Worm (Caenorhabditis elegans) whole organism, L1 larva: ENCODE measurements around the gene T16G1.3.
A peak's percentile ranks its signal among the peaks of the same experiment; 100 is the strongest.

Source experiments
- C04F5.9 ChIP-seq: sonication (generic microtip); optimal IDR thresholded peaks from 2 replicates; lab custom pipeline; 2016; ENCODE audit warnings: missing genetic modification characterization, missing compliant biosample characterization
- aha-1 ChIP-seq: fragments of 150-350 bp; optimal IDR thresholded peaks from 2 replicates; lab custom pipeline; 2014; ENCODE audit warnings: missing biosample characterization, missing genetic modification characterization
- alr-1 ChIP-seq: fragments of 200-800 bp; sonication (Bioruptor generic); optimal IDR thresholded peaks from 2 replicates; lab custom pipeline; 2018; ENCODE audit warnings: borderline replicate concordance, mild to moderate bottlenecking, missing genetic modification characterization, missing compliant biosample characterization
- ceh-82 ChIP-seq, 3 experiments: fragments of 150-350 bp in 1 of 3; sonication (generic microtip) in 2 of 3; optimal IDR thresholded peaks; 2 replicates each; lab custom pipeline; 2014 to 2017; ENCODE audit warnings: missing biosample characterization in 3 of 3, missing genetic modification characterization in 3 of 3
- ces-1 ChIP-seq: fragments of 150-350 bp; optimal IDR thresholded peaks from 2 replicates; lab custom pipeline; 2014; ENCODE audit warnings: missing biosample characterization, missing genetic modification reagents, missing genetic modification characterization
- dsc-1 ChIP-seq: sonication (generic microtip); optimal IDR thresholded peaks from 2 replicates; lab custom pipeline; 2016; ENCODE audit warnings: mild to moderate bottlenecking, missing genetic modification characterization, missing compliant biosample characterization
- efl-1 ChIP-seq, 4 experiments: fragments of 150-350 bp; optimal IDR thresholded peaks in 3 of 4; peaks in 1 of 4; 1 replicate in 1 of 4; 2 replicates in 3 of 4; lab custom pipeline; 2014; ENCODE audit warnings: missing biosample characterization in 2 of 4, missing genetic modification characterization in 2 of 4, missing genetic modification reagents in 2 of 4
- egl-13 ChIP-seq: sonication (generic microtip); optimal IDR thresholded peaks from 2 replicates; lab custom pipeline; 2016; ENCODE audit warnings: missing genotype, missing genetic modification reagents, missing genetic modification characterization, missing compliant biosample characterization
- elt-2 ChIP-seq: sonication (generic microtip); optimal IDR thresholded peaks from 2 replicates; lab custom pipeline; 2016; ENCODE audit warnings: missing genetic modification characterization, mild to moderate bottlenecking, inconsistent platforms, missing compliant biosample characterization, missing genetic modification reagents
- elt-3 ChIP-seq, 6 experiments: fragments of 150-350 bp in 1 of 6; sonication (generic microtip); optimal IDR thresholded peaks; 2 replicates each; lab custom pipeline; 2017 to 2018; ENCODE audit warnings: missing biosample characterization in 6 of 6, missing genetic modification characterization in 6 of 6, inconsistent platforms in 1 of 6
- ets-5 ChIP-seq: fragments of 200-800 bp; sonication (Bioruptor generic); IDR thresholded peaks from 2 replicates; pipeline ENCODE4 v1.3.6; 2022; ENCODE audit warnings: missing genetic modification characterization, missing compliant biosample characterization
- fkh-10 ChIP-seq: sonication (generic microtip); optimal IDR thresholded peaks from 2 replicates; lab custom pipeline; 2017; ENCODE audit warnings: missing biosample characterization, missing genetic modification reagents, missing genetic modification characterization
- fkh-8 ChIP-seq: sonication (generic microtip); optimal IDR thresholded peaks from 2 replicates; lab custom pipeline; 2016; ENCODE audit warnings: mild to moderate bottlenecking, missing genetic modification characterization, missing compliant biosample characterization
- hlh-17 ChIP-seq: fragments of 200-800 bp; sonication (Bioruptor generic); optimal IDR thresholded peaks from 2 replicates; lab custom pipeline; 2018; ENCODE audit warnings: missing genetic modification characterization, mild to moderate bottlenecking, missing compliant biosample characterization, moderate library complexity, borderline replicate concordance
- hlh-4 ChIP-seq: sonication (generic microtip); optimal IDR thresholded peaks from 2 replicates; lab custom pipeline; 2016; ENCODE audit warnings: mild to moderate bottlenecking, missing genetic modification characterization, missing compliant biosample characterization
- hpl-2 ChIP-seq: fragments of 150-350 bp; optimal IDR thresholded peaks from 2 replicates; lab custom pipeline; 2014; ENCODE audit warnings: missing biosample characterization, missing genetic modification reagents, missing genetic modification characterization
- isw-1 ChIP-seq: fragments of 200-800 bp; sonication (Bioruptor generic); IDR thresholded peaks from 2 replicates; pipeline ENCODE4 v1.3.6; 2022; ENCODE audit warnings: missing genetic modification characterization, missing compliant biosample characterization
- jun-1 ChIP-seq: fragments of 150-350 bp; optimal IDR thresholded peaks from 2 replicates; lab custom pipeline; 2014; ENCODE audit warnings: missing biosample characterization, missing genetic modification reagents, missing genetic modification characterization
- lin-13 ChIP-seq: fragments of 150-350 bp; optimal IDR thresholded peaks from 2 replicates; lab custom pipeline; 2014; ENCODE audit warnings: missing biosample characterization, missing genetic modification reagents, missing genetic modification characterization
- lir-3 ChIP-seq: sonication (generic microtip); optimal IDR thresholded peaks from 2 replicates; lab custom pipeline; 2016; ENCODE audit warnings: mild to moderate bottlenecking, missing genetic modification characterization, moderate library complexity, missing compliant biosample characterization; ENCODE audit not compliant: poor library complexity
- lsy-2 ChIP-seq, 2 experiments: fragments of 150-350 bp; optimal IDR thresholded peaks; 2 replicates each; lab custom pipeline; 2014; ENCODE audit warnings: missing biosample characterization in 2 of 2, missing genetic modification characterization in 2 of 2
- mab-9 ChIP-seq: fragments of 200-800 bp; sonication (Bioruptor generic); IDR thresholded peaks from 2 replicates; pipeline ENCODE4 v1.3.6; 2022; ENCODE audit warnings: missing genetic modification reagents, missing genetic modification characterization, missing compliant biosample characterization
- nhr-12 ChIP-seq: sonication (generic microtip); optimal IDR thresholded peaks from 2 replicates; lab custom pipeline; 2017; ENCODE audit warnings: missing biosample characterization, missing genetic modification characterization
- nhr-20 ChIP-seq: sonication (generic microtip); optimal IDR thresholded peaks from 2 replicates; lab custom pipeline; 2016; ENCODE audit warnings: mild to moderate bottlenecking, missing genetic modification characterization, missing compliant biosample characterization
- nhr-237 ChIP-seq: fragments of 150-350 bp; optimal IDR thresholded peaks from 2 replicates; lab custom pipeline; 2014; ENCODE audit warnings: missing biosample characterization, missing genetic modification characterization
- nhr-71 ChIP-seq: sonication (generic microtip); optimal IDR thresholded peaks from 2 replicates; lab custom pipeline; 2016; ENCODE audit warnings: mild to moderate bottlenecking, missing genetic modification characterization, moderate library complexity, missing compliant biosample characterization
- nhr-76 ChIP-seq: sonication (generic microtip); optimal IDR thresholded peaks from 2 replicates; lab custom pipeline; 2017; ENCODE audit warnings: missing biosample characterization, missing genetic modification characterization
- nhr-84 ChIP-seq: sonication (generic microtip); optimal IDR thresholded peaks from 2 replicates; lab custom pipeline; 2017; ENCODE audit warnings: missing biosample characterization, missing genetic modification characterization
- pag-3 ChIP-seq: sonication (generic microtip); optimal IDR thresholded peaks from 2 replicates; lab custom pipeline; 2017; ENCODE audit warnings: missing genetic modification characterization, mild to moderate bottlenecking, missing compliant biosample characterization, antibody characterized with exemption, borderline replicate concordance; ENCODE audit not compliant: insufficient read depth
- pax-3 ChIP-seq: fragments of 200-800 bp; sonication (Bioruptor generic); optimal IDR thresholded peaks from 2 replicates; lab custom pipeline; 2018; ENCODE audit warnings: mild to moderate bottlenecking, missing genetic modification characterization, moderate library complexity, missing compliant biosample characterization
- pqm-1 ChIP-seq: sonication (generic microtip); optimal IDR thresholded peaks from 3 replicates; lab custom pipeline; 2017; ENCODE audit warnings: missing biosample characterization, missing genetic modification characterization
- rnt-1 ChIP-seq: sonication (generic microtip); optimal IDR thresholded peaks from 2 replicates; lab custom pipeline; 2016; ENCODE audit warnings: mild to moderate bottlenecking, missing genetic modification characterization, moderate library complexity, missing compliant biosample characterization
- skn-1 ChIP-seq: fragments of 150-350 bp; optimal IDR thresholded peaks from 2 replicates; lab custom pipeline; 2014; ENCODE audit warnings: missing biosample characterization, missing genetic modification characterization
- sptf-1 ChIP-seq: fragments of 150-350 bp; optimal IDR thresholded peaks from 2 replicates; lab custom pipeline; 2014; ENCODE audit warnings: missing biosample characterization, missing genetic modification characterization
- tbx-2 ChIP-seq: sonication (generic microtip); optimal IDR thresholded peaks from 2 replicates; lab custom pipeline; 2016; ENCODE audit warnings: missing genetic modification characterization, missing compliant biosample characterization
- unc-130 ChIP-seq: fragments of 150-350 bp; optimal IDR thresholded peaks from 2 replicates; lab custom pipeline; 2017; ENCODE audit warnings: missing biosample characterization, missing genetic modification characterization, inconsistent platforms
- unc-30 ChIP-seq: sonication (generic microtip); optimal IDR thresholded peaks from 2 replicates; lab custom pipeline; 2017; ENCODE audit warnings: missing biosample characterization, missing genetic modification characterization
- unc-62 ChIP-seq: fragments of 150-350 bp; optimal IDR thresholded peaks from 2 replicates; lab custom pipeline; 2014; ENCODE audit warnings: missing biosample characterization, missing genetic modification reagents, missing genetic modification characterization
- unc-98 ChIP-seq: fragments of 200-800 bp; sonication (Bioruptor generic); IDR thresholded peaks from 2 replicates; pipeline ENCODE4 v1.3.6; 2022; ENCODE audit warnings: missing genetic modification characterization, missing compliant biosample characterization
- xbp-1 ChIP-seq: sonication (generic microtip); optimal IDR thresholded peaks from 2 replicates; lab custom pipeline; 2016; ENCODE audit warnings: missing genetic modification characterization, missing compliant biosample characterization
- zag-1 ChIP-seq: fragments of 150-350 bp; optimal IDR thresholded peaks from 2 replicates; lab custom pipeline; 2014; ENCODE audit warnings: missing biosample characterization, missing genetic modification characterization
- ztf-11 ChIP-seq, 2 experiments: sonication (generic microtip); optimal IDR thresholded peaks; 2 replicates each; lab custom pipeline; 2016 to 2017; ENCODE audit warnings: missing genetic modification characterization in 2 of 2, missing biosample characterization in 1 of 2, missing compliant biosample characterization in 1 of 2
- ztf-4 ChIP-seq: fragments of 150-350 bp; optimal IDR thresholded peaks from 2 replicates; lab custom pipeline; 2014; ENCODE audit warnings: missing biosample characterization, missing genetic modification characterization

Gene T16G1.3

DNA sequence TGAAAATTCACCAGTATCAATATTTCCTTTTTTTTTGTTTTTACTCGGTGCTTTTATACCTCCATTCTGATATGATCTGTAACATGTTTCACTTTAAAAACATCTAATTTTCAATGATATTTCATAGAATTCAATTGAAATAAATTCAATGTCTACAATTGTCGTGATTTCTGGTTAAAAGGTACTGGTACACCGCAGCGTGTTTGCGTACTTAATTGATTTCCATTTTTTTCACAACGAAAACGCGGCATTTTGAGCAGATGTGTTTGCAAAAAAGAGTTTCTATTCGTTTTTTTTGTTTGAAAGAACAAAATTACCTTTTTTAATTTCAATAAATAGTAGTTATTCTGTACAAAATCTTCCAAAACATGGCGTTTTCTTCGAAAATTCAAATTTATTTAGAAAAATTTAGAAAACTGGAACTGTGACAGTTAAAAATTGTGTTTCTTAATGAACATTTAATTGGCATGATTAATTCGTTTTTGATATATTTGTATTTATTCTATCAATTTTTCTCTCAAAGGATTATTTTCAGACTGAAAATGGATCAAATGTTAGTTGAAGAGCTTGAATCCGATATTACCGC lies 26.5 kb upstream of the T16G1.3 start, which contains the start of gene pnn-1 (continued):
- no peak for TF ChIP-seq ces-1 (GFP tag; lab: Kevin White, UChicago)
- no peak for TF ChIP-seq skn-1 (tag; lab: Kevin White, UChicago)
- TF ChIP-seq jun-1: no peak
- TF ChIP-seq nhr-84 (tag; lab: Kevin White, UChicago): no peak
- TF ChIP-seq nhr-237: no peak
- TF ChIP-seq xbp-1 (tag; lab: Kevin White, UChicago): peak; percentile 31
- TF ChIP-seq elt-3 (tag; optimal IDR thresholded peaks at IDR 0.05; lab: Kevin White, UChicago): no peak
- no peak for TF ChIP-seq ztf-11 (tag; optimal IDR thresholded peaks at IDR 0.05; lab: Kevin White, UChicago)
- TF ChIP-seq unc-30 (tag; lab: Kevin White, UChicago): no peak
- TF ChIP-seq ztf-4 (tag; lab: Kevin White, UChicago): no peak
- peak; percentile 44 for TF ChIP-seq nhr-71
- no peak for TF ChIP-seq aha-1 (tag; lab: Kevin White, UChicago)
- no peak for TF ChIP-seq fkh-8
- TF ChIP-seq alr-1: no peak
- no peak for TF ChIP-seq pax-3 (tag; lab: Kevin White, UChicago)
- TF ChIP-seq pag-3 (tag; lab: Kevin White, UChicago): no peak
- TF ChIP-seq lin-13: no peak
- TF ChIP-seq hlh-4 (tag; lab: Kevin White, UChicago): no peak
- TF ChIP-seq sptf-1 (tag; lab: Kevin White, UChicago): no peak
- TF ChIP-seq elt-2 (tag; lab: Kevin White, UChicago): no peak
- no peak for TF ChIP-seq mab-9 (GFP tag; lab: Robert Waterston, UW)
- TF ChIP-seq pqm-1 (tag; lab: Kevin White, UChicago): no peak
- TF ChIP-seq zag-1 (tag; lab: Kevin White, UChicago): no peak
- no peak for TF ChIP-seq unc-98 (GFP tag; lab: Robert Waterston, UW)
- no peak for TF ChIP-seq C04F5.9
- TF ChIP-seq rnt-1 (tag; lab: Kevin White, UChicago): no peak
- TF ChIP-seq hpl-2: no peak
- TF ChIP-seq ceh-82 (tag; optimal IDR thresholded peaks at IDR 0.05; lab: Kevin White, UChicago): no peak
- TF ChIP-seq ets-5 (GFP tag; lab: Robert Waterston, UW): no peak
- no peak for TF ChIP-seq dsc-1 (tag; lab: Kevin White, UChicago)
- no peak for TF ChIP-seq nhr-20 (tag; lab: Kevin White, UChicago)

DNA sequence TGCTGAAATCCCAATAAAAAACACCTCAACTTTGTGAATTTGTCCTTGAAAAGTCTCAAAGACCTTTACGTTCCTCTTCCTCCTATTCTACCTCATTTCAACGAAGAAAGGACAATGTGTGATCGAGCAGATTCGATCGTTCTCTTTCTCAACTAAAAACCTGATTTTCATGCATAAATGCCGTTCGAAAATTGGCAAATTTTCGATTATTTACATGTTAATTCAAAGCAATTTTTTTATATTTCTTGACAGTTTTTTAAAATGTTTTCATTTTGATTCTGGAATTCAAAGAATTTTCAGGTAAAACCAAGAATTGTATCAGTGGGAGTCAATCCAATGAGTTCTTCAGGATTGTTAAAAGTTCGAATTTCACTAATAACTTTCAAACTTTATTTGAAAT lies 24.4 kb upstream of the T16G1.3 start, which contains the start of gene lin-46:
Gene lin-46 (plus strand): TSS at position 301 of the 400 bp plus-strand sequence.
- TF ChIP-seq hlh-17 (GFP tag; lab: Kevin White, UChicago) (no peak), hlh-4 (tag; lab: Kevin White, UChicago) (no peak), isw-1 (GFP tag; lab: Robert Waterston, UW) (no peak), lin-13 (no peak), lsy-2 (tag; optimal IDR thresholded peaks at IDR 0.05; lab: Kevin White, UChicago) (no peak), unc-62 (GFP tag; lab: Kevin White, UChicago) (no peak), lir-3 (tag; lab: Kevin White, UChicago) (no peak), nhr-12 (tag; lab: Kevin White, UChicago) (no peak), ceh-82 (tag; optimal IDR thresholded peaks at IDR 0.05; lab: Kevin White, UChicago) (no peak), unc-130 (tag; lab: Kevin White, UChicago) (no peak), nhr-76 (tag; lab: Kevin White, UChicago) (no peak), tbx-2 (no peak), mab-9 (GFP tag; lab: Robert Waterston, UW) (no peak), efl-1 (optimal IDR thresholded peaks at IDR 0.05; lab: Kevin White, UChicago) (no peak), efl-1 (GFP tag; optimal IDR thresholded peaks at IDR 0.05 in 1 of 2; lab: Kevin White, UChicago) (no peak), unc-30 (tag; lab: Kevin White, UChicago) (no peak), elt-2 (tag; lab: Kevin White, UChicago) (no peak), fkh-10 (GFP tag; lab: Kevin White, UChicago) (no peak), alr-1 (no peak), egl-13 (tag; lab: Kevin White, UChicago) (no peak)
